Fruit fly (Drosophila melanogaster) whole organism, embryonic: Measurements from ENCODE around the gene CG42500.

Experiments
- B-H1 ChIP-seq: fragments of 200-800 bp; sonication (Bioruptor generic); IDR thresholded peaks from 3 replicates; pipeline ENCODE4 v1.3.6; 2022; ENCODE audit warnings: missing biosample characterization, missing genetic modification characterization
- Bgb ChIP-seq: fragments of 200-800 bp; sonication (Bioruptor generic); IDR thresholded peaks from 2 replicates; pipeline ENCODE4 v1.3.6; 2022; ENCODE audit warnings: missing biosample characterization, missing genetic modification characterization; ENCODE audit not compliant: partially characterized antibody
- CG10209 ChIP-seq: fragments of 200-800 bp; sonication (Bioruptor generic); optimal IDR thresholded peaks from 3 replicates; lab custom pipeline; 2017; ENCODE audit warnings: missing biosample characterization, mild to moderate bottlenecking, missing genetic modification characterization, missing genetic modification reagents
- CG10274 ChIP-seq: fragments of 200-800 bp; sonication (Bioruptor generic); optimal IDR thresholded peaks from 3 replicates; lab custom pipeline; 2017; ENCODE audit warnings: missing biosample characterization, mild to moderate bottlenecking, missing genetic modification characterization
- CG10431 ChIP-seq: fragments of 200-800 bp; sonication (Bioruptor generic); optimal IDR thresholded peaks from 3 replicates; lab custom pipeline; 2018; ENCODE audit warnings: missing biosample characterization, mild to moderate bottlenecking, missing genetic modification characterization
- CG12659 ChIP-seq: fragments of 200-800 bp; sonication (Bioruptor generic); optimal IDR thresholded peaks from 3 replicates; lab custom pipeline; 2017; ENCODE audit warnings: mild to moderate bottlenecking, missing biosample characterization, missing genetic modification reagents, missing genetic modification characterization
- CG13296 ChIP-seq: fragments of 200-800 bp; sonication (Bioruptor generic); optimal IDR thresholded peaks from 3 replicates; lab custom pipeline; 2018; ENCODE audit warnings: missing biosample characterization, mild to moderate bottlenecking, missing genetic modification characterization
- CG14050 ChIP-seq: fragments of 200-800 bp; sonication (Bioruptor generic); IDR thresholded peaks from 3 replicates; pipeline ENCODE4 v1.3.6; 2022; ENCODE audit warnings: missing biosample characterization, missing genetic modification characterization
- CG14860 ChIP-seq: fragments of 200-800 bp; sonication (Bioruptor generic); IDR thresholded peaks from 3 replicates; pipeline ENCODE4 v1.3.6; 2022; ENCODE audit warnings: missing biosample characterization, missing genetic modification characterization; ENCODE audit not compliant: partially characterized antibody
- CG15514 ChIP-seq: fragments of 200-800 bp; sonication (Bioruptor generic); optimal IDR thresholded peaks from 3 replicates; lab custom pipeline; 2017; ENCODE audit warnings: missing biosample characterization, missing genetic modification characterization, mild to moderate bottlenecking, moderate library complexity, missing genetic modification reagents
- CG16779 ChIP-seq: fragments of 200-800 bp; sonication (Bioruptor generic); IDR thresholded peaks from 2 replicates; pipeline ENCODE4 v1.3.6; 2022; ENCODE audit warnings: missing biosample characterization, missing genetic modification characterization
- CG17385 ChIP-seq: fragments of 200-800 bp; sonication (Bioruptor generic); optimal IDR thresholded peaks from 3 replicates; lab custom pipeline; 2018; ENCODE audit warnings: missing biosample characterization, mild to moderate bottlenecking, missing genetic modification characterization
- CG17829 ChIP-seq: fragments of 200-800 bp; optimal IDR thresholded peaks from 2 replicates; lab custom pipeline; 2019; ENCODE audit warnings: missing biosample characterization, mild to moderate bottlenecking, missing genetic modification characterization, moderate library complexity
- CG2875 ChIP-seq: fragments of 200-800 bp; sonication (Bioruptor generic); optimal IDR thresholded peaks from 2 replicates; lab custom pipeline; 2017; ENCODE audit warnings: missing biosample characterization, mild to moderate bottlenecking, missing genetic modification characterization, missing genetic modification reagents
- CG31224 ChIP-seq: fragments of 200-800 bp; sonication (Bioruptor generic); IDR thresholded peaks from 2 replicates; pipeline ENCODE4 v1.3.6; 2022; ENCODE audit warnings: missing biosample characterization, missing genetic modification characterization
- CG3407 ChIP-seq: fragments of 200-800 bp; sonication (Bioruptor generic); optimal IDR thresholded peaks from 2 replicates; lab custom pipeline; 2018; ENCODE audit warnings: missing biosample characterization, mild to moderate bottlenecking, missing genetic modification characterization
- CG42726 ChIP-seq: fragments of 200-800 bp; sonication (Bioruptor generic); IDR thresholded peaks from 2 replicates; pipeline ENCODE4 v1.3.6; 2022; ENCODE audit warnings: missing biosample characterization, missing genetic modification characterization; ENCODE audit not compliant: partially characterized antibody
- CG4328 ChIP-seq: fragments of 200-800 bp; sonication (Bioruptor generic); optimal IDR thresholded peaks from 3 replicates; lab custom pipeline; 2017; ENCODE audit warnings: missing biosample characterization, missing genetic modification reagents, missing genetic modification characterization
- CG4617 ChIP-seq: fragments of 200-800 bp; sonication (Bioruptor generic); optimal IDR thresholded peaks from 3 replicates; lab custom pipeline; 2016; ENCODE audit warnings: missing biosample characterization, missing genetic modification characterization, borderline replicate concordance
- CG5953 ChIP-seq: fragments of 200-800 bp; sonication (Bioruptor generic); IDR thresholded peaks from 2 replicates; pipeline ENCODE4 v1.3.6; 2022; ENCODE audit warnings: missing biosample characterization, missing genetic modification characterization
- CG7839 ChIP-seq: fragments of 200-800 bp; sonication (Bioruptor generic); optimal IDR thresholded peaks from 3 replicates; lab custom pipeline; 2018; ENCODE audit warnings: missing biosample characterization, mild to moderate bottlenecking, missing genetic modification characterization, moderate library complexity
- CG7987 ChIP-seq: fragments of 200-800 bp; sonication (Bioruptor generic); optimal IDR thresholded peaks from 2 replicates; lab custom pipeline; 2018; ENCODE audit warnings: missing biosample characterization, mild to moderate bottlenecking, missing genetic modification characterization, moderate library complexity
- CG9797 ChIP-seq: fragments of 200-800 bp; sonication (Bioruptor generic); optimal IDR thresholded peaks from 3 replicates; lab custom pipeline; 2018; ENCODE audit warnings: missing biosample characterization, mild to moderate bottlenecking, missing genetic modification characterization
- E2f1 ChIP-seq: fragments of 200-800 bp; sonication (Bioruptor generic); IDR thresholded peaks from 2 replicates; pipeline ENCODE4 v1.3.6; 2022; ENCODE audit warnings: missing biosample characterization, missing genetic modification characterization
- Hmx ChIP-seq: fragments of 200-800 bp; sonication (Bioruptor generic); optimal IDR thresholded peaks from 2 replicates; lab custom pipeline; 2016; ENCODE audit warnings: missing biosample characterization, missing genetic modification characterization
- Mes4 ChIP-seq: fragments of 200-800 bp; sonication (Bioruptor generic); optimal IDR thresholded peaks from 2 replicates; lab custom pipeline; 2016; ENCODE audit warnings: missing biosample characterization, missing genetic modification characterization
- Nf-YB ChIP-seq: fragments of 200-800 bp; sonication (Bioruptor generic); optimal IDR thresholded peaks from 3 replicates; lab custom pipeline; 2019; ENCODE audit warnings: missing biosample characterization, mild to moderate bottlenecking, missing genetic modification characterization, moderate library complexity
- Scr ChIP-seq: fragments of 200-800 bp; sonication (Bioruptor generic); IDR thresholded peaks from 2 replicates; pipeline ENCODE4 v1.3.6; 2022; ENCODE audit warnings: missing biosample characterization, missing genetic modification characterization; ENCODE audit not compliant: partially characterized antibody
- Side ChIP-seq: fragments of 200-800 bp; sonication (Bioruptor generic); optimal IDR thresholded peaks from 2 replicates; lab custom pipeline; 2016; ENCODE audit warnings: missing biosample characterization, missing genetic modification characterization
- Vsx1 ChIP-seq: fragments of 200-800 bp; sonication (Bioruptor generic); optimal IDR thresholded peaks from 2 replicates; lab custom pipeline; 2017; ENCODE audit warnings: missing biosample characterization, mild to moderate bottlenecking, missing genetic modification characterization, missing genetic modification reagents
- az2 ChIP-seq: fragments of 200-800 bp; sonication (Bioruptor generic); optimal IDR thresholded peaks from 3 replicates; lab custom pipeline; 2016; ENCODE audit warnings: missing biosample characterization, missing genetic modification characterization
- bigmax ChIP-seq: fragments of 200-800 bp; sonication (Bioruptor generic); optimal IDR thresholded peaks from 2 replicates; lab custom pipeline; 2018; ENCODE audit warnings: missing biosample characterization, mild to moderate bottlenecking, missing genetic modification characterization
- bsh ChIP-seq, 2 experiments: fragments of 200-800 bp; sonication (Bioruptor generic); optimal IDR thresholded peaks; 2 replicates each; lab custom pipeline; 2017 to 2018; ENCODE audit warnings: mild to moderate bottlenecking in 2 of 2, missing biosample characterization in 2 of 2, missing genetic modification characterization in 2 of 2, moderate library complexity in 1 of 2
- cwo ChIP-seq: fragments of 200-800 bp; sonication (Bioruptor generic); optimal IDR thresholded peaks from 3 replicates; lab custom pipeline; 2017; ENCODE audit warnings: missing biosample characterization, missing genetic modification characterization, mild to moderate bottlenecking, moderate library complexity, missing genetic modification reagents
- disco-r ChIP-seq: fragments of 200-800 bp; sonication (Bioruptor generic); optimal IDR thresholded peaks from 2 replicates; lab custom pipeline; 2016; ENCODE audit warnings: missing biosample characterization, missing genetic modification characterization
- dmrt11E ChIP-seq: fragments of 200-800 bp; sonication (Bioruptor generic); optimal IDR thresholded peaks from 3 replicates; lab custom pipeline; 2018; ENCODE audit warnings: missing biosample characterization, mild to moderate bottlenecking, missing genetic modification characterization, moderate library complexity
- gsb-n ChIP-seq: fragments of 200-800 bp; sonication (Bioruptor generic); optimal IDR thresholded peaks from 3 replicates; lab custom pipeline; 2018; ENCODE audit warnings: missing biosample characterization, mild to moderate bottlenecking, missing genetic modification characterization
- ken ChIP-seq: fragments of 200-800 bp; sonication (Bioruptor generic); IDR thresholded peaks from 3 replicates; pipeline ENCODE4 v1.3.6; 2022; ENCODE audit warnings: missing biosample characterization, missing genetic modification characterization
- luna ChIP-seq: fragments of 200-800 bp; sonication (Bioruptor generic); optimal IDR thresholded peaks from 2 replicates; lab custom pipeline; 2016; ENCODE audit warnings: missing biosample characterization, missing genetic modification characterization
- maf-S ChIP-seq: fragments of 200-800 bp; sonication (Bioruptor generic); optimal IDR thresholded peaks from 2 replicates; lab custom pipeline; 2016; ENCODE audit warnings: missing biosample characterization, missing genetic modification characterization
- mirr ChIP-seq: fragments of 200-800 bp; sonication (Bioruptor generic); optimal IDR thresholded peaks from 3 replicates; lab custom pipeline; 2018; ENCODE audit warnings: missing biosample characterization, mild to moderate bottlenecking, missing genetic modification characterization
- odd ChIP-seq: fragments of 200-800 bp; sonication (Bioruptor generic); optimal IDR thresholded peaks from 2 replicates; lab custom pipeline; 2017; ENCODE audit warnings: missing biosample characterization, mild to moderate bottlenecking, missing genetic modification characterization
- pan ChIP-seq, 4 experiments: fragments of >200 bp in 3 of 4; fragments of 200-800 bp in 1 of 4; sonication (Bioruptor generic) in 1 of 4; optimal IDR thresholded peaks in 3 of 4; IDR thresholded peaks in 1 of 4; 2 replicates each; pipeline versions ENCODE4 v1.3.6 to Lab custom; 2017 to 2022; ENCODE audit warnings: missing biosample characterization in 2 of 4, missing genetic modification characterization in 2 of 4, mixed read lengths in 1 of 4
- row ChIP-seq: fragments of 200-800 bp; sonication (Bioruptor generic); IDR thresholded peaks from 3 replicates; pipeline ENCODE4 v1.3.6; 2022; ENCODE audit warnings: missing biosample characterization, missing genetic modification characterization
- run ChIP-seq: fragments of 200-800 bp; sonication (Bioruptor generic); optimal IDR thresholded peaks from 3 replicates; lab custom pipeline; 2018; ENCODE audit warnings: missing biosample characterization, mild to moderate bottlenecking, missing genetic modification characterization
- slou ChIP-seq: fragments of 200-800 bp; sonication (Bioruptor generic); optimal IDR thresholded peaks from 3 replicates; lab custom pipeline; 2016; ENCODE audit warnings: missing biosample characterization, missing genetic modification characterization
- trh ChIP-seq: fragments of 200-800 bp; sonication (Bioruptor generic); optimal IDR thresholded peaks from 2 replicates; lab custom pipeline; 2016; ENCODE audit warnings: missing biosample characterization, missing genetic modification characterization
- z ChIP-seq: fragments of 200-800 bp; sonication (Bioruptor generic); IDR thresholded peaks from 3 replicates; pipeline ENCODE4 v1.3.6; 2022; ENCODE audit warnings: missing biosample characterization, missing genetic modification characterization

The CG42500 gene

DNA sequence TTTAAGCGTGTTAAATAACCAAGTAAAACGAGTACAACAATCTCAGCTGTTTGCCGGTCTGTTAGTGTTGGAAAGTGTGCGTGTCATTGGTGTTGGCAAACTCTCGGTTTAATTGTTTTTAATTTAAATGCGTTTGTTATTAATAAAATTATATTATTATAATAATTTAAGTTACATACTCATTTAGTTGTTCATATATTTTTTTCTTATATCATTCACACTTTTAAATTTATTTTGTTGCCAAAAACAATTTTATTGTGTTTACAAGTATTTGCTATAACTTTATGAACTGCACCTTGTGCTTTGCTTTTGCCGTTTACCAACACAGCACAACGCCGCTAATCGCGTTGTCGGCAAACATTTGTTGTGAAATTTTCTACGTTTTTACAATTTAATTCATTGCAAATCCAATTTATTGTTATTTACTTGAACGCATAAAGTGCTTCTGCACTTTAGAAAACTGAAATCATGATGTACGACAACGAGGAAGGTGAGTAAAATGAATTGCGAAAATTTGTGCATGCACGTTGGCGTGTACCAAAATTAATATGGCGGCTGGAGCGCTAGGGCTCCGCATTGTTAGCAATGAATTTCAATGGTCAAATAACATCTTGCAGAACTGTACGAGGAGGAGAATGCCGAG, 26.9 kb downstream of the CG42500 start, which contains the start of the genes 140up and Polr2B (continued):
- TF ChIP-seq run (tag; lab: Kevin White, UChicago) = peak; percentile 63
- TF ChIP-seq disco-r = peak; percentile 1
- TF ChIP-seq CG42726 (GFP tag; lab: Robert Waterston, UW) = no peak
- peak; percentile 89 for TF ChIP-seq CG13296
- no peak for TF ChIP-seq Vsx1
- peak; percentile 96 for TF ChIP-seq CG4617 (GFP tag; lab: Kevin White, UChicago)
- peak; percentile 84 for TF ChIP-seq trh
- TF ChIP-seq odd (GFP tag; lab: Kevin White, UChicago) = peak; percentile 80
- peak; percentile 75 for TF ChIP-seq maf-S
- peak; percentile 96 for TF ChIP-seq CG17829
- peak; percentile 94 for TF ChIP-seq CG7839
- TF ChIP-seq mirr (GFP tag; lab: Kevin White, UChicago) = peak; percentile 47
- peak; percentile 52 for TF ChIP-seq Mes4
- peak; percentile 98 for TF ChIP-seq row
- TF ChIP-seq az2 (GFP tag; lab: Kevin White, UChicago) = peak; percentile 95
- TF ChIP-seq Hmx (GFP tag; lab: Kevin White, UChicago) = peak; percentile 26
- peak; percentile 69 for TF ChIP-seq Side (GFP tag; lab: Kevin White, UChicago)
- peak; percentile 92; the same call in 2 of the 3 replicates for TF ChIP-seq ken (GFP tag; lab: Robert Waterston, UW)
- TF ChIP-seq CG10209 (GFP tag; lab: Kevin White, UChicago) = peak; percentile 95
- peak; percentile 86 for TF ChIP-seq CG3407 (GFP tag; lab: Kevin White, UChicago)
- peak; percentile 89 for TF ChIP-seq CG17385
- peak; percentile 90 for TF ChIP-seq CG14050
- TF ChIP-seq CG12659 (GFP tag; lab: Kevin White, UChicago) = peak; percentile 95
- peak; percentile 86 for TF ChIP-seq CG31224 (GFP tag; lab: Robert Waterston, UW)
- TF ChIP-seq slou (GFP tag; lab: Kevin White, UChicago) = peak; percentile 86
- TF ChIP-seq bsh (GFP tag; optimal IDR thresholded peaks at IDR 0.05; lab: Kevin White, UChicago) = peak in 1 of 2 experiments; percentile 93
- TF ChIP-seq luna (GFP tag; lab: Kevin White, UChicago) = no peak
- TF ChIP-seq CG4328 (GFP tag; lab: Kevin White, UChicago) = peak; percentile 92
- peak; percentile 92 for TF ChIP-seq gsb-n (tag; lab: Kevin White, UChicago)
- peak; percentile 92 for TF ChIP-seq dmrt11E (tag; lab: Kevin White, UChicago)
- TF ChIP-seq CG15514 (GFP tag; lab: Kevin White, UChicago) = peak; percentile 82
- TF ChIP-seq E2f1 = peak; percentile 93
- TF ChIP-seq CG2875 = peak; percentile 73
- TF ChIP-seq cwo (GFP tag; lab: Kevin White, UChicago) = peak; percentile 83
- no peak for TF ChIP-seq CG14860 (GFP tag; lab: Robert Waterston, UW)
- TF ChIP-seq pan (optimal IDR thresholded peaks at IDR 0.05; lab: Kevin White, UChicago) = no peak
- TF ChIP-seq pan (GFP tag; optimal IDR thresholded peaks at IDR 0.05 in 1 of 2, IDR thresholded peaks at IDR 0.05 in 1 of 2) = peak in 1 of 2 experiments; percentile 94
- peak; percentile 26; the same call in 1 of the 2 replicates for TF ChIP-seq Scr
- no peak for TF ChIP-seq z
- no peak for TF ChIP-seq Bgb (GFP tag; lab: Robert Waterston, UW)
- TF ChIP-seq CG9797 (GFP tag; lab: Kevin White, UChicago) = peak; percentile 9
- TF ChIP-seq bigmax = peak; percentile 3
- TF ChIP-seq B-H1 = peak; percentile 87
- TF ChIP-seq CG7987 (GFP tag; lab: Kevin White, UChicago) = peak; percentile 73
- peak; percentile 64 for TF ChIP-seq CG10274 (GFP tag; lab: Kevin White, UChicago)
- no peak for TF ChIP-seq CG16779 (GFP tag; lab: Robert Waterston, UW)
- TF ChIP-seq CG5953 (GFP tag; lab: Robert Waterston, UW) = peak; percentile 59
- TF ChIP-seq Nf-YB (GFP tag; lab: Kevin White, UChicago) = peak; percentile 70
- TF ChIP-seq CG10431 (GFP tag; lab: Kevin White, UChicago) = peak; percentile 77
